Worm (Caenorhabditis elegans) whole organism, L4 larva: ENCODE measurements around the gene T15B7.14.

Experiments used
- D1046.2 ChIP-seq: fragments of 200-800 bp; sonication (Bioruptor generic); IDR thresholded peaks from 2 replicates; pipeline ENCODE4 v1.3.6; 2022; ENCODE audit warnings: missing genetic modification characterization, missing compliant biosample characterization
- F10B5.3 ChIP-seq: sonication (generic microtip); optimal IDR thresholded peaks from 2 replicates; lab custom pipeline; 2016; ENCODE audit warnings: mild to moderate bottlenecking, missing genetic modification characterization, missing compliant biosample characterization
- F26F4.8 ChIP-seq: fragments of 200-800 bp; sonication (Bioruptor generic); conservative IDR thresholded peaks from 2 replicates; pipeline ENCODE4 v1.3.6; 2022; ENCODE audit warnings: missing genetic modification characterization, missing compliant biosample characterization
- F37D6.2 ChIP-seq: sonication (generic microtip); optimal IDR thresholded peaks from 2 replicates; lab custom pipeline; 2016; ENCODE audit warnings: mild to moderate bottlenecking, missing genetic modification characterization, missing compliant biosample characterization
- F49E8.2 ChIP-seq: sonication (generic microtip); optimal IDR thresholded peaks from 2 replicates; lab custom pipeline; 2016; ENCODE audit warnings: missing compliant biosample characterization, mild to moderate bottlenecking, missing genetic modification characterization, borderline replicate concordance
- Y105C5A.15 ChIP-seq: fragments of 200-800 bp; sonication (Bioruptor generic); IDR thresholded peaks from 2 replicates; pipeline ENCODE4 v1.3.6; 2022; ENCODE audit warnings: missing genetic modification characterization, missing compliant biosample characterization
- Y5F2A.4 ChIP-seq: fragments of 200-800 bp; sonication (Bioruptor generic); optimal IDR thresholded peaks from 2 replicates; lab custom pipeline; 2018; ENCODE audit warnings: mild to moderate bottlenecking, missing genetic modification characterization, missing compliant biosample characterization
- ZK546.5 ChIP-seq, 2 experiments: sonication (generic microtip); optimal IDR thresholded peaks; 2 replicates each; lab custom pipeline; 2017; ENCODE audit warnings: missing biosample characterization in 2 of 2, missing genetic modification characterization in 2 of 2
- aha-1 ChIP-seq: fragments of 150-350 bp; peaks from one replicate; lab custom pipeline; 2014; ENCODE audit warnings: missing biosample characterization, missing genetic modification characterization
- ceh-20 ChIP-seq: fragments of 200-800 bp; sonication (Bioruptor generic); IDR thresholded peaks from 2 replicates; pipeline ENCODE4 v1.3.6; 2022; ENCODE audit warnings: missing genetic modification reagents, missing genetic modification characterization, missing compliant biosample characterization
- ceh-44 ChIP-seq: fragments of 200-800 bp; sonication (Bioruptor generic); IDR thresholded peaks from 2 replicates; pipeline ENCODE4 v1.3.6; 2022; ENCODE audit warnings: missing genetic modification reagents, missing genetic modification characterization, missing compliant biosample characterization
- ceh-82 ChIP-seq: sonication (generic microtip); optimal IDR thresholded peaks from 2 replicates; lab custom pipeline; 2017; ENCODE audit warnings: missing biosample characterization, missing genetic modification characterization
- cey-2 ChIP-seq: sonication (generic microtip); optimal IDR thresholded peaks from 3 replicates; lab custom pipeline; 2017; ENCODE audit warnings: missing genetic modification characterization, mild to moderate bottlenecking, missing compliant biosample characterization, antibody characterized with exemption, borderline replicate concordance; ENCODE audit not compliant: insufficient read depth
- ctbp-1 ChIP-seq: fragments of 200-800 bp; sonication (Bioruptor generic); IDR thresholded peaks from 2 replicates; pipeline ENCODE4 v1.3.6; 2022; ENCODE audit warnings: missing genetic modification reagents, missing genetic modification characterization, missing compliant biosample characterization
- dmd-8 ChIP-seq: fragments of 200-800 bp; sonication (Bioruptor generic); IDR thresholded peaks from 2 replicates; pipeline ENCODE4 v1.3.6; 2022; ENCODE audit warnings: missing genetic modification characterization, missing compliant biosample characterization
- dve-1 ChIP-seq: sonication (generic microtip); optimal IDR thresholded peaks from 2 replicates; lab custom pipeline; 2017; ENCODE audit warnings: antibody characterized with exemption, mild to moderate bottlenecking, missing genetic modification characterization, missing compliant biosample characterization; ENCODE audit not compliant: insufficient read depth
- egl-27 ChIP-seq: sonication (generic microtip); optimal IDR thresholded peaks from 3 replicates; lab custom pipeline; 2017; ENCODE audit warnings: missing biosample characterization, missing genetic modification reagents, missing genetic modification characterization
- fkh-10 ChIP-seq: fragments of 150-350 bp; optimal IDR thresholded peaks from 2 replicates; lab custom pipeline; 2014; ENCODE audit warnings: missing biosample characterization, missing genetic modification reagents, missing genetic modification characterization
- hlh-30 ChIP-seq: sonication (generic microtip); optimal IDR thresholded peaks from 2 replicates; lab custom pipeline; 2017; ENCODE audit warnings: antibody characterized with exemption, mild to moderate bottlenecking, missing genetic modification characterization, missing compliant biosample characterization; ENCODE audit not compliant: insufficient read depth
- hmg-1.1 ChIP-seq: fragments of 200-800 bp; sonication (Bioruptor generic); IDR thresholded peaks from 2 replicates; pipeline ENCODE4 v1.3.6; 2022; ENCODE audit warnings: missing genetic modification reagents, missing genetic modification characterization, missing compliant biosample characterization
- lin-1 ChIP-seq: fragments of 200-800 bp; sonication (Bioruptor generic); IDR thresholded peaks from 2 replicates; pipeline ENCODE4 v1.3.6; 2022; ENCODE audit warnings: missing genetic modification reagents, missing genetic modification characterization, missing compliant biosample characterization
- lin-13 ChIP-seq: fragments of 150-350 bp; optimal IDR thresholded peaks from 2 replicates; lab custom pipeline; 2014; ENCODE audit warnings: missing biosample characterization, missing genetic modification reagents, missing genetic modification characterization
- lin-39 ChIP-seq: fragments of 150-350 bp; optimal IDR thresholded peaks from 2 replicates; lab custom pipeline; 2014; ENCODE audit warnings: missing biosample characterization, missing genetic modification reagents, missing genetic modification characterization
- lir-3 ChIP-seq: sonication (generic microtip); optimal IDR thresholded peaks from 2 replicates; lab custom pipeline; 2016; ENCODE audit warnings: mild to moderate bottlenecking, missing genetic modification characterization, missing compliant biosample characterization
- mdl-1 ChIP-seq, 2 experiments: fragments of 150-350 bp in 1 of 2; sonication (generic microtip) in 1 of 2; optimal IDR thresholded peaks; 2 replicates each; lab custom pipeline; 2014 to 2017; ENCODE audit warnings: missing biosample characterization in 2 of 2, missing genetic modification characterization in 2 of 2
- nhr-10 ChIP-seq: fragments of 150-350 bp; optimal IDR thresholded peaks from 2 replicates; lab custom pipeline; 2014; ENCODE audit warnings: missing biosample characterization, missing genetic modification characterization
- nhr-102 ChIP-seq: sonication (generic microtip); optimal IDR thresholded peaks from 2 replicates; lab custom pipeline; 2016; ENCODE audit warnings: mild to moderate bottlenecking, missing genetic modification characterization, moderate library complexity, missing compliant biosample characterization
- nhr-237 ChIP-seq: sonication (generic microtip); optimal IDR thresholded peaks from 2 replicates; lab custom pipeline; 2017; ENCODE audit warnings: missing biosample characterization, missing genetic modification characterization
- nhr-77 ChIP-seq: fragments of 150-350 bp; optimal IDR thresholded peaks from 2 replicates; lab custom pipeline; 2014; ENCODE audit warnings: missing biosample characterization, missing genetic modification characterization
- pha-4 ChIP-seq, 2 experiments: fragments of 150-350 bp in 1 of 2; fragments of 200-800 bp in 1 of 2; sonication (Bioruptor generic) in 1 of 2; IDR thresholded peaks in 1 of 2; optimal IDR thresholded peaks in 1 of 2; 2 replicates each; pipeline versions ENCODE4 v1.3.6 to Lab custom; 2014 to 2022; ENCODE audit warnings: missing genetic modification characterization in 2 of 2, missing genetic modification reagents in 2 of 2, missing biosample characterization in 1 of 2, missing compliant biosample characterization in 1 of 2
- php-3 ChIP-seq: fragments of 200-800 bp; sonication (Bioruptor generic); IDR thresholded peaks from 2 replicates; pipeline ENCODE4 v1.3.6; 2022; ENCODE audit warnings: missing genetic modification reagents, missing genetic modification characterization, missing compliant biosample characterization
- saeg-2 ChIP-seq: fragments of 200-800 bp; sonication (Bioruptor generic); IDR thresholded peaks from 2 replicates; pipeline ENCODE4 v1.3.6; 2022; ENCODE audit warnings: missing genetic modification reagents, missing genetic modification characterization, missing compliant biosample characterization
- skn-1 ChIP-seq: fragments of 150-350 bp; optimal IDR thresholded peaks from 2 replicates; lab custom pipeline; 2014; ENCODE audit warnings: missing biosample characterization, missing genetic modification characterization
- snpc-1.2 ChIP-seq: fragments of 200-800 bp; sonication (Bioruptor generic); IDR thresholded peaks from 2 replicates; pipeline ENCODE4 v1.3.6; 2022; ENCODE audit warnings: missing genetic modification reagents, missing genetic modification characterization, missing compliant biosample characterization
- tra-1 ChIP-seq: fragments of 200-800 bp; sonication (Bioruptor generic); IDR thresholded peaks from 2 replicates; pipeline ENCODE4 v1.3.6; 2022; ENCODE audit warnings: missing genetic modification reagents, missing genetic modification characterization, missing compliant biosample characterization
- unc-130 ChIP-seq: sonication (generic microtip); optimal IDR thresholded peaks from 2 replicates; lab custom pipeline; 2016; ENCODE audit warnings: missing genetic modification reagents, missing genetic modification characterization, missing compliant biosample characterization
- unc-62 ChIP-seq, 3 experiments: fragments of 150-350 bp in 1 of 3; sonication (generic microtip); optimal IDR thresholded peaks in 2 of 3; peaks in 1 of 3; 1 replicate in 1 of 3; 2 replicates in 2 of 3; lab custom pipeline; 2014 to 2017; ENCODE audit warnings: missing biosample characterization in 3 of 3, missing genetic modification characterization in 3 of 3, missing genetic modification reagents in 3 of 3, missing genotype in 1 of 3
- zfp-2 ChIP-seq: sonication (generic microtip); optimal IDR thresholded peaks from 2 replicates; lab custom pipeline; 2016; ENCODE audit warnings: mild to moderate bottlenecking, missing genetic modification characterization, missing compliant biosample characterization
- ztf-7 ChIP-seq: fragments of 150-350 bp; optimal IDR thresholded peaks from 2 replicates; lab custom pipeline; 2014; ENCODE audit warnings: missing biosample characterization, missing genetic modification characterization

Gene T15B7.14

DNA sequence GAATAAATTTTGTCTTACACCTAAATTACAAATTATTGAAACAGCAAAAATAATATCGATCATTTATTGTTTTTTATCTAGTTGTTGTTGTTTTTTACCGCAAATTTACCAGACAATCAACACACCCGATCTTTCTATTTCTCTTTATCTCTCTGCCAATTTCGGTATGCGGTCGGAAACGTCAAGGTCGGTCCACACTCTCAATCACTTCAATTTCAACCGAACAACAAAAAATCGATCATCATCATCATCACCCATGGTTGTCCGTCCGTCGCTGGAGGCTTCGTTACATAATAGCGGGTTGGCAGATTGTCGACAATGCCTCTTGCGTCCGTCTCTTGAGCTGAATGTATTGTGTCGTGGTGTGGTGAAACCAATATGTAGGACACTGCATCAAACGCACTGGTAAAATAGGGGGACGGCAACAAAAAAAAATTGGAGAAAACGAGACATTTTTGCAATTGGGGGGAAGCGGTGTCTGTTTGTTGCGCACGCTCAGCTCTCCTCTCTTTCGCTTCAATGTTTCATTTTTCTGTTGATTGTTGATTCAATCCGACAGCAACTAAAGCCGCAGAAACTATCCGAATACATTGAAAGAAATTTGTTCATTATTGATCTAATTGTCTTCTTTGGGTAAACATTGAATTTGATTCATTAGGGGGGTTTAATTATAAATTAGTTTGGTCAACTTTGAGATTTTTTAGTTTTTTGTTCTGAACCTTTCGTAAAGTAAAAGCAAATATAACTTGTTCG is 41.8 kb upstream of the T15B7.14 start (continued):
- no peak for TF ChIP-seq lin-39 (tag; lab: Kevin White, UChicago)
- no peak for TF ChIP-seq ztf-7 (tag; lab: Kevin White, UChicago)

DNA sequence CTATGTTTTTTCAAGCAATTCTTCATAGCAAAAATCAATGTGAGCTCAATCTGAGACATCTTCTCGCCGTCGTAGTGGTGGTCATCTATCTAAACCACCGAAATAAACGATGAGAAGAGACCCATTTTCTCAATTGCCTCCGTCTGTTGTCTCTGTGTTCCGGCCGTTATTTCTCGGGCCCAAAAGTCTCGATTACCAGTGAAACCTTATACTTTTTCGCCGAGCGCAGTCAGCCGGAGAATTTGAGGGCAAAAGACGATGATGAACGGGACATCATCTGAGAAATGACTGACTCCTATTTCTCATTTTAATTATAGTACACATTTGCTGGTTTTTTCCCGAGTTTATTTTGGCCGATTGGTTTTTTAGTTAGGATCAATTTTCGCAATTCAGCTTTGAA is 40.7 kb upstream of the T15B7.14 start:
- no peak for TF ChIP-seq F10B5.3
- TF ChIP-seq cey-2 = no peak
- no peak for TF ChIP-seq dmd-8 (GFP tag; lab: Robert Waterston, UW)
- no peak for TF ChIP-seq lin-13 (GFP tag; lab: Kevin White, UChicago)
- TF ChIP-seq nhr-77 = no peak
- TF ChIP-seq ceh-20 (GFP tag; lab: Robert Waterston, UW) = no peak
- no peak for TF ChIP-seq ceh-44
- no peak for TF ChIP-seq snpc-1.2
- TF ChIP-seq nhr-102 = no peak
- no peak for TF ChIP-seq Y5F2A.4 (GFP tag; lab: Kevin White, UChicago)
- no peak for TF ChIP-seq pha-4 (GFP tag; IDR thresholded peaks at IDR 0.05; lab: Robert Waterston, UW)
- TF ChIP-seq pha-4 (tag; optimal IDR thresholded peaks at IDR 0.05; lab: Kevin White, UChicago) = no peak
- TF ChIP-seq unc-130 = no peak
- no peak for TF ChIP-seq D1046.2
- no peak for TF ChIP-seq ceh-82 (tag; lab: Kevin White, UChicago)
- TF ChIP-seq hlh-30 (tag; lab: Kevin White, UChicago) = no peak
- TF ChIP-seq skn-1 (tag; lab: Kevin White, UChicago) = no peak
- TF ChIP-seq php-3 = no peak
- no peak for TF ChIP-seq nhr-10 (tag; lab: Kevin White, UChicago)
- no peak for TF ChIP-seq egl-27 (tag; lab: Kevin White, UChicago)

DNA sequence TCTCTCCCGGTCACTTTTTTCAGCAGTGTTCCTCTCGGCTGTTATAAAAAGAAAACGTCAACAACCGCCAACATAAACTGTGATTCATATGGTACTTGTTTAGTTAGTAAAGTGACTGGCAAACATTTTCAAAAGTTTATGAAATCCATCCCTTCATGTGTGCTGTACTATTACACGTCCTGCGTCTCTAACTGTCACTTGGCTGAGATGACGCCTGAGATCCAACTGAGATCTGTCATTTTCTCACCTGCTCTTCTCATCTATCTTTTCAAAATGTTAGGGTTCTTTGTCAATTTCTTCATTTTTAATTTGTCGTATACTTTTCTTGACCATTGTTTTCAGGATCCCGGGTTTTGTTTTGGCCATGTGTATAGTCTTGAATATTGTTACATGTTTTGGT is 39.6 kb upstream of the T15B7.14 start:
- TF ChIP-seq mdl-1 (tag; optimal IDR thresholded peaks at IDR 0.05; lab: Kevin White, UChicago) (no peak), zfp-2 (tag; lab: Kevin White, UChicago) (no peak), aha-1 (tag; lab: Kevin White, UChicago) (peak; percentile 26), ztf-7 (tag; lab: Kevin White, UChicago) (no peak), dve-1 (no peak), hlh-30 (tag; lab: Kevin White, UChicago) (no peak), unc-62 (GFP tag; optimal IDR thresholded peaks at IDR 0.05 in 1 of 2; lab: Kevin White, UChicago) (peak in 1 of 2 experiments; percentile 9), unc-62 (tag; optimal IDR thresholded peaks at IDR 0.05; lab: Kevin White, UChicago) (no peak), ZK546.5 (tag; optimal IDR thresholded peaks at IDR 0.05; lab: Kevin White, UChicago) (no peak), Y105C5A.15 (no peak), F26F4.8 (GFP tag; lab: Robert Waterston, UW) (no peak), lin-1 (GFP tag; lab: Robert Waterston, UW) (no peak), tra-1 (GFP tag; lab: Robert Waterston, UW) (no peak), nhr-237 (tag; lab: Kevin White, UChicago) (no peak), lir-3 (tag; lab: Kevin White, UChicago) (no peak), F37D6.2 (tag; lab: Kevin White, UChicago) (no peak), saeg-2 (GFP tag; lab: Robert Waterston, UW) (no peak), hmg-1.1 (GFP tag; lab: Robert Waterston, UW) (0 out of 2 replicates have a peak, but pooled peaks have one; percentile 18), F49E8.2 (tag; lab: Kevin White, UChicago) (no peak), fkh-10 (GFP tag; lab: Kevin White, UChicago) (no peak), ctbp-1 (GFP tag; lab: Robert Waterston, UW) (no peak)
- TF ChIP-seq, all 104 proteins: peak for 3
